Worm (Caenorhabditis elegans) whole organism, L4 larva: ENCODE measurements around the gene C55A1.7.

Experiments
- ces-1 ChIP-seq: fragments of 150-350 bp; sonication (generic microtip); optimal IDR thresholded peaks from 4 replicates; lab custom pipeline; 2014; ENCODE audit warnings: missing biosample characterization, missing genetic modification reagents, missing genetic modification characterization
- lin-39 ChIP-seq: fragments of 150-350 bp; optimal IDR thresholded peaks from 2 replicates; lab custom pipeline; 2014; ENCODE audit warnings: missing biosample characterization, missing genetic modification reagents, missing genetic modification characterization
- nhr-102 ChIP-seq: sonication (generic microtip); optimal IDR thresholded peaks from 2 replicates; lab custom pipeline; 2016; ENCODE audit warnings: mild to moderate bottlenecking, missing genetic modification characterization, moderate library complexity, missing compliant biosample characterization
- nhr-237 ChIP-seq: sonication (generic microtip); optimal IDR thresholded peaks from 2 replicates; lab custom pipeline; 2017; ENCODE audit warnings: missing biosample characterization, missing genetic modification characterization

DNA sequence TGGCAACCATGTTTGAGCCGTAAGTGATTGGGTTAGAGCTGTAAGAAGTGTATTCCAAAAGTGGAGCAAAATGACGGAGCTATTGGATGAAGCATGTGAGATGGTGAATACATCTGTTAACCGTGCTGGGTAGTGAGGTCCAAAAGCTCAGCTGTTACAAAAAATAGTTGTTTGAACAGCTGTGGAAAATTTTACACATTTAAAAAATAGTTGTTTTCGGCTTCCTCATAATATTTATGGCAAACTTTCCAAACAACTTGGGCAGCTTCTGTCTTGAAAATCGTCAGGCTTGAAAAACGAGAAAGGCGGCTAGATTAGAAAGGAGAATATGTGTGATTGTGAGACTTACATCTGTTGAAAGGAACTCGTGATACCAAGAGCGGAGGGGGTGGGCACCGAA, 42.4 kb downstream of the C55A1.7 start, which contains the start of gene fbxa-154:
- no peak for TF ChIP-seq nhr-102
- TF ChIP-seq nhr-237, result no peak
- no peak for TF ChIP-seq ces-1
- TF ChIP-seq lin-39 (tag; lab: Kevin White, UChicago), result no peak
